Fruit fly (Drosophila melanogaster) whole organism: Measurements from ENCODE around the gene Rpp21.

Experiments used
- CG8478 ChIP-seq: fragments of >200 bp; optimal IDR thresholded peaks from 2 replicates; lab custom pipeline; 2018; ENCODE audit warnings: inconsistent platforms
- Dll ChIP-seq: fragments of >200 bp; optimal IDR thresholded peaks from 2 replicates; lab custom pipeline; 2017
- EcR ChIP-seq, 2 experiments: fragments of >200 bp; optimal IDR thresholded peaks; 2 replicates each; lab custom pipeline; 2017; ENCODE audit warnings: missing biosample characterization in 2 of 2, missing genetic modification characterization in 2 of 2, missing genetic modification reagents in 2 of 2
- pan ChIP-seq: fragments of >200 bp; optimal IDR thresholded peaks from 2 replicates; lab custom pipeline; 2017
- psq ChIP-seq: fragments of >200 bp; optimal IDR thresholded peaks from 2 replicates; lab custom pipeline; 2017
- usp ChIP-seq: fragments of >200 bp; optimal IDR thresholded peaks from 2 replicates; lab custom pipeline; 2017; ENCODE audit warnings: missing biosample characterization, missing genetic modification characterization, mixed read lengths

Gene Rpp21

dm6 chrX:1030478-1030877, at the start of gene Rpp21, which contains the start of gene Cdc45:
TSS of gene Rpp21 (plus strand) at chrX:1030758.
TSS of gene Cdc45 (minus strand) at chrX:1030556.
- TF ChIP-seq psq (lab: Kevin White, UChicago) (no peak), CG8478 (lab: Kevin White, UChicago) (no peak), EcR (GFP tag; optimal IDR thresholded peaks at IDR 0.05; lab: Kevin White, UChicago) (no peak), pan (lab: Kevin White, UChicago) (no peak), usp (GFP tag; lab: Kevin White, UChicago) (no peak), Dll (lab: Kevin White, UChicago) (no peak)

- no peak for TF ChIP-seq usp (GFP tag; lab: Kevin White, UChicago)
- no peak for TF ChIP-seq pan (lab: Kevin White, UChicago)
- no peak for TF ChIP-seq psq (lab: Kevin White, UChicago)
- no peak for TF ChIP-seq CG8478 (lab: Kevin White, UChicago)
- no peak for TF ChIP-seq EcR (GFP tag; optimal IDR thresholded peaks at IDR 0.05; lab: Kevin White, UChicago)
- TF ChIP-seq Dll (lab: Kevin White, UChicago), result no peak
These were observed 44.6 kb upstream of the Rpp21 start for dm6 chrX:985911-986310.

dm6 chrX:990218-990617, 40.3 kb upstream of the Rpp21 start, which contains the start of gene CG18823:
TSS of gene CG18823 (plus strand) at chrX:990518.
- TF ChIP-seq usp (GFP tag; lab: Kevin White, UChicago) (no peak), psq (lab: Kevin White, UChicago) (no peak), EcR (GFP tag; optimal IDR thresholded peaks at IDR 0.05; lab: Kevin White, UChicago) (no peak), Dll (lab: Kevin White, UChicago) (no peak), CG8478 (lab: Kevin White, UChicago) (no peak), pan (lab: Kevin White, UChicago) (no peak)

dm6 chrX:998884-999283, 31.7 kb upstream of the Rpp21 start:
- no peak for TF ChIP-seq pan (lab: Kevin White, UChicago)
- no peak for TF ChIP-seq usp (GFP tag; lab: Kevin White, UChicago)
- TF ChIP-seq CG8478 (lab: Kevin White, UChicago), result no peak
- TF ChIP-seq Dll (lab: Kevin White, UChicago), result no peak
- TF ChIP-seq EcR (GFP tag; optimal IDR thresholded peaks at IDR 0.05; lab: Kevin White, UChicago), result no peak
- no peak for TF ChIP-seq psq (lab: Kevin White, UChicago)

dm6 chrX:1006182-1006581, 24.4 kb upstream of the Rpp21 start:
- no peak for TF ChIP-seq usp (GFP tag; lab: Kevin White, UChicago)
- TF ChIP-seq psq (lab: Kevin White, UChicago), result no peak
- no peak for TF ChIP-seq CG8478 (lab: Kevin White, UChicago)
- TF ChIP-seq EcR (GFP tag; optimal IDR thresholded peaks at IDR 0.05; lab: Kevin White, UChicago), result no peak
- no peak for TF ChIP-seq pan (lab: Kevin White, UChicago)
- no peak for TF ChIP-seq Dll (lab: Kevin White, UChicago)

dm6 chrX:1009468-1010259, 20.9 kb upstream of the Rpp21 start:
- no peak for TF ChIP-seq EcR (GFP tag; optimal IDR thresholded peaks at IDR 0.05; lab: Kevin White, UChicago)
- TF ChIP-seq usp (GFP tag; lab: Kevin White, UChicago), result no peak
- no peak for TF ChIP-seq Dll (lab: Kevin White, UChicago)

dm6 chrX:1011543-1012085, 18.9 kb upstream of the Rpp21 start, which contains the start of the genes TfIIA-S-2 and CG14631:
TSS of gene TfIIA-S-2 (minus strand) at chrX:1011643.
TSS of gene CG14631 (plus strand) at chrX:1012035.
- TF ChIP-seq usp (GFP tag; lab: Kevin White, UChicago) (no peak), EcR (GFP tag; optimal IDR thresholded peaks at IDR 0.05; lab: Kevin White, UChicago) (no peak), psq (lab: Kevin White, UChicago) (no peak), pan (lab: Kevin White, UChicago) (no peak), CG8478 (lab: Kevin White, UChicago) (no peak), Dll (lab: Kevin White, UChicago) (no peak)

- TF ChIP-seq pan (lab: Kevin White, UChicago), result no peak
- TF ChIP-seq CG8478 (lab: Kevin White, UChicago), result no peak
These were observed 4.0 kb upstream of the Rpp21 start, which contains the start of the genes CG32814, CG11638 and CG3021 for dm6 chrX:1026511-1026910. TSS of gene CG32814 (minus strand) at chrX:1026700. TSS of gene CG11638 (minus strand) at chrX:1026703. TSS of gene CG3021 (plus strand) at chrX:1026791.

dm6 chrX:1031196-1031595, 638 bp downstream of the Rpp21 start, which contains the start of gene CG14630:
TSS of gene CG14630 (plus strand) at chrX:1031496.
- TF ChIP-seq pan (lab: Kevin White, UChicago) (no peak), Dll (lab: Kevin White, UChicago) (no peak), EcR (GFP tag; optimal IDR thresholded peaks at IDR 0.05; lab: Kevin White, UChicago) (no peak), usp (GFP tag; lab: Kevin White, UChicago) (no peak), psq (lab: Kevin White, UChicago) (no peak), CG8478 (lab: Kevin White, UChicago) (no peak)

- TF ChIP-seq usp (GFP tag; lab: Kevin White, UChicago) (no peak), Dll (lab: Kevin White, UChicago) (no peak), psq (lab: Kevin White, UChicago) (no peak), CG8478 (lab: Kevin White, UChicago) (no peak), EcR (GFP tag; optimal IDR thresholded peaks at IDR 0.05; lab: Kevin White, UChicago) (no peak), pan (lab: Kevin White, UChicago) (no peak)
These were observed 2.5 kb downstream of the Rpp21 start for dm6 chrX:1033066-1033465.

- TF ChIP-seq EcR (GFP tag; optimal IDR thresholded peaks at IDR 0.05; lab: Kevin White, UChicago), result no peak
These were observed 11.0 kb downstream of the Rpp21 start for dm6 chrX:1041407-1042038.
